Fruit fly (Drosophila melanogaster) whole organism, embryonic: Measurements from ENCODE around the gene Rrp5.

Source experiments
- Bdp1 ChIP-seq: fragments of 200-800 bp; sonication (Bioruptor generic); optimal IDR thresholded peaks from 3 replicates; lab custom pipeline; 2016; ENCODE audit warnings: missing biosample characterization, missing genetic modification characterization
- Blimp-1 ChIP-seq: fragments of 200-800 bp; sonication (Bioruptor generic); optimal IDR thresholded peaks from 3 replicates; lab custom pipeline; 2018; ENCODE audit warnings: missing biosample characterization, missing genetic modification characterization, mild to moderate bottlenecking, moderate library complexity, missing genetic modification reagents
- CG10147 ChIP-seq: fragments of 200-800 bp; sonication (Bioruptor generic); optimal IDR thresholded peaks from 2 replicates; lab custom pipeline; 2019; ENCODE audit warnings: missing biosample characterization, mild to moderate bottlenecking, missing genetic modification characterization, moderate library complexity
- CG10321 ChIP-seq: fragments of 200-800 bp; sonication (Bioruptor generic); IDR thresholded peaks from 2 replicates; pipeline ENCODE4 v1.3.6; 2022; ENCODE audit warnings: missing biosample characterization, missing genetic modification characterization
- CG10366 ChIP-seq: fragments of 200-800 bp; sonication (Bioruptor generic); IDR thresholded peaks from 2 replicates; pipeline ENCODE4 v1.3.6; 2022; ENCODE audit warnings: missing biosample characterization, missing genetic modification characterization
- CG10462 ChIP-seq: fragments of 200-800 bp; sonication (Bioruptor generic); optimal IDR thresholded peaks from 2 replicates; lab custom pipeline; 2016; ENCODE audit warnings: missing biosample characterization, missing genetic modification characterization
- CG10979 ChIP-seq: fragments of 200-800 bp; sonication (Bioruptor generic); optimal IDR thresholded peaks from 2 replicates; lab custom pipeline; 2018; ENCODE audit warnings: missing biosample characterization, mild to moderate bottlenecking, missing genetic modification characterization, moderate library complexity
- CG11398 ChIP-seq: fragments of 200-800 bp; sonication (Bioruptor generic); optimal IDR thresholded peaks from 2 replicates; lab custom pipeline; 2016; ENCODE audit warnings: missing biosample characterization, missing genetic modification characterization
- CG12942 ChIP-seq: fragments of 200-800 bp; sonication (Bioruptor generic); optimal IDR thresholded peaks from 3 replicates; lab custom pipeline; 2016; ENCODE audit warnings: missing biosample characterization, missing genetic modification characterization
- CG13123 ChIP-seq: fragments of 200-800 bp; sonication (Bioruptor generic); optimal IDR thresholded peaks from 2 replicates; lab custom pipeline; 2016; ENCODE audit warnings: missing biosample characterization, missing genetic modification characterization
- CG13775 ChIP-seq: fragments of 200-800 bp; sonication (Bioruptor generic); optimal IDR thresholded peaks from 3 replicates; lab custom pipeline; 2017; ENCODE audit warnings: missing biosample characterization, mild to moderate bottlenecking, missing genetic modification characterization
- CG14050 ChIP-seq: fragments of 200-800 bp; sonication (Bioruptor generic); IDR thresholded peaks from 3 replicates; pipeline ENCODE4 v1.3.6; 2022; ENCODE audit warnings: missing biosample characterization, missing genetic modification characterization
- CG14965 ChIP-seq: fragments of 200-800 bp; sonication (Bioruptor generic); optimal IDR thresholded peaks from 2 replicates; lab custom pipeline; 2016; ENCODE audit warnings: missing biosample characterization, missing genetic modification characterization, borderline replicate concordance
- CG15696 ChIP-seq: fragments of 200-800 bp; sonication (Bioruptor generic); optimal IDR thresholded peaks from 2 replicates; lab custom pipeline; 2019; ENCODE audit warnings: missing biosample characterization, mild to moderate bottlenecking, missing genetic modification characterization, moderate library complexity
- CG16863 ChIP-seq: fragments of 200-800 bp; sonication (Bioruptor generic); optimal IDR thresholded peaks from 3 replicates; lab custom pipeline; 2016; ENCODE audit warnings: missing biosample characterization, missing genetic modification characterization
- CG2199 ChIP-seq: fragments of 200-800 bp; sonication (Bioruptor generic); IDR thresholded peaks from 3 replicates; pipeline ENCODE4 v1.3.6; 2022; ENCODE audit warnings: missing biosample characterization, missing genetic modification characterization
- CG3163 ChIP-seq: fragments of 200-800 bp; sonication (Bioruptor generic); optimal IDR thresholded peaks from 3 replicates; lab custom pipeline; 2016; ENCODE audit warnings: missing biosample characterization, missing genetic modification characterization
- CG4617 ChIP-seq: fragments of 200-800 bp; sonication (Bioruptor generic); optimal IDR thresholded peaks from 3 replicates; lab custom pipeline; 2016; ENCODE audit warnings: missing biosample characterization, missing genetic modification characterization, borderline replicate concordance
- CG4854 ChIP-seq: fragments of 200-800 bp; sonication (Bioruptor generic); optimal IDR thresholded peaks from 2 replicates; lab custom pipeline; 2016; ENCODE audit warnings: missing biosample characterization, missing genetic modification characterization, inconsistent platforms
- CG6654 ChIP-seq: fragments of 200-800 bp; sonication (Bioruptor generic); optimal IDR thresholded peaks from 2 replicates; lab custom pipeline; 2017; ENCODE audit warnings: missing biosample characterization, mild to moderate bottlenecking, missing genetic modification characterization
- CG7786 ChIP-seq: fragments of 200-800 bp; sonication (Bioruptor generic); optimal IDR thresholded peaks from 2 replicates; lab custom pipeline; 2016; ENCODE audit warnings: missing biosample characterization, missing genetic modification characterization
- CG8478 ChIP-seq: fragments of >200 bp; optimal IDR thresholded peaks from 2 replicates; lab custom pipeline; 2018
- CG8924 ChIP-seq: fragments of 200-800 bp; optimal IDR thresholded peaks from 3 replicates; lab custom pipeline; 2019; ENCODE audit warnings: missing biosample characterization, mild to moderate bottlenecking, missing genetic modification characterization, moderate library complexity
- Dll ChIP-seq: fragments of 200-800 bp; sonication (Bioruptor generic); IDR thresholded peaks from 4 replicates; pipeline ENCODE4 v1.3.6; 2022; ENCODE audit warnings: missing biosample characterization, missing genetic modification characterization; ENCODE audit not compliant: partially characterized antibody
- HLH3B ChIP-seq: fragments of 200-800 bp; sonication (Bioruptor generic); IDR thresholded peaks from 2 replicates; pipeline ENCODE4 v1.3.6; 2022; ENCODE audit warnings: missing biosample characterization, missing genetic modification characterization
- Lpt ChIP-seq: fragments of >200 bp; optimal IDR thresholded peaks from 2 replicates; lab custom pipeline; 2018; ENCODE audit warnings: missing biosample characterization, missing genetic modification characterization
- Mad ChIP-seq: fragments of 200-800 bp; sonication (Bioruptor generic); optimal IDR thresholded peaks from 2 replicates; lab custom pipeline; 2016; ENCODE audit warnings: missing biosample characterization, missing genetic modification characterization
- NK7.1 ChIP-seq: fragments of 200-800 bp; sonication (Bioruptor generic); optimal IDR thresholded peaks from 3 replicates; lab custom pipeline; 2016; ENCODE audit warnings: missing biosample characterization, missing genetic modification characterization
- PHDP ChIP-seq: fragments of 200-800 bp; sonication (Bioruptor generic); optimal IDR thresholded peaks from 3 replicates; lab custom pipeline; 2018; ENCODE audit warnings: missing biosample characterization, mild to moderate bottlenecking, missing genetic modification characterization, moderate library complexity
- Scr ChIP-seq: fragments of 200-800 bp; sonication (Bioruptor generic); IDR thresholded peaks from 2 replicates; pipeline ENCODE4 v1.3.6; 2022; ENCODE audit warnings: missing biosample characterization, missing genetic modification characterization; ENCODE audit not compliant: partially characterized antibody
- Side ChIP-seq: fragments of 200-800 bp; sonication (Bioruptor generic); optimal IDR thresholded peaks from 2 replicates; lab custom pipeline; 2016; ENCODE audit warnings: missing biosample characterization, missing genetic modification characterization
- Sry-β ChIP-seq: fragments of 200-800 bp; sonication (Bioruptor generic); optimal IDR thresholded peaks from 2 replicates; lab custom pipeline; 2018; ENCODE audit warnings: missing biosample characterization, mild to moderate bottlenecking, missing genetic modification characterization, moderate library complexity
- ase ChIP-seq: fragments of 200-800 bp; sonication (Bioruptor generic); IDR thresholded peaks from 3 replicates; pipeline ENCODE4 v1.3.6; 2022; ENCODE audit warnings: missing biosample characterization, missing genetic modification characterization
- bowl ChIP-seq: fragments of 200-800 bp; sonication (Bioruptor generic); IDR thresholded peaks from 2 replicates; pipeline ENCODE4 v1.3.6; 2022; ENCODE audit warnings: missing biosample characterization, missing genetic modification characterization
- crp ChIP-seq, 2 experiments: fragments of 200-800 bp; sonication (Bioruptor generic); optimal IDR thresholded peaks; 2 replicates in 1 of 2; 3 replicates in 1 of 2; lab custom pipeline; 2017; ENCODE audit warnings: missing biosample characterization in 2 of 2, missing genetic modification characterization in 2 of 2, mild to moderate bottlenecking in 1 of 2, moderate library complexity in 1 of 2
- cwo ChIP-seq: fragments of 200-800 bp; sonication (Bioruptor generic); optimal IDR thresholded peaks from 3 replicates; lab custom pipeline; 2017; ENCODE audit warnings: missing biosample characterization, missing genetic modification characterization, mild to moderate bottlenecking, moderate library complexity, missing genetic modification reagents
- ken ChIP-seq: fragments of 200-800 bp; sonication (Bioruptor generic); IDR thresholded peaks from 3 replicates; pipeline ENCODE4 v1.3.6; 2022; ENCODE audit warnings: missing biosample characterization, missing genetic modification characterization
- org-1 ChIP-seq: fragments of 200-800 bp; sonication (Bioruptor generic); optimal IDR thresholded peaks from 2 replicates; lab custom pipeline; 2017; ENCODE audit warnings: missing biosample characterization, missing genetic modification characterization
- pb ChIP-seq: fragments of 200-800 bp; sonication (Bioruptor generic); optimal IDR thresholded peaks from 3 replicates; lab custom pipeline; 2016; ENCODE audit warnings: missing biosample characterization, missing genetic modification characterization
- phol ChIP-seq: fragments of 200-800 bp; sonication (Bioruptor generic); optimal IDR thresholded peaks from 3 replicates; lab custom pipeline; 2018; ENCODE audit warnings: missing biosample characterization, mild to moderate bottlenecking, missing genetic modification characterization, moderate library complexity
- run ChIP-seq: fragments of 200-800 bp; sonication (Bioruptor generic); optimal IDR thresholded peaks from 3 replicates; lab custom pipeline; 2018; ENCODE audit warnings: missing biosample characterization, mild to moderate bottlenecking, missing genetic modification characterization
- sim ChIP-seq: fragments of 200-800 bp; sonication (Bioruptor generic); IDR thresholded peaks from 2 replicates; pipeline ENCODE4 v1.3.6; 2022; ENCODE audit warnings: missing biosample characterization, missing genetic modification characterization
- sisA ChIP-seq: fragments of 200-800 bp; sonication (Bioruptor generic); IDR thresholded peaks from 2 replicates; pipeline ENCODE4 v1.3.6; 2022; ENCODE audit warnings: missing biosample characterization, missing genetic modification characterization
- ssp ChIP-seq: fragments of 200-800 bp; sonication (Bioruptor generic); IDR thresholded peaks from 2 replicates; pipeline ENCODE4 v1.3.6; 2022; ENCODE audit warnings: missing biosample characterization, missing genetic modification characterization
- tgo ChIP-seq: fragments of 200-800 bp; sonication (Bioruptor generic); IDR thresholded peaks from 3 replicates; pipeline ENCODE4 v1.3.6; 2022; ENCODE audit warnings: missing biosample characterization, missing genetic modification characterization
- tup ChIP-seq: fragments of 200-800 bp; sonication (Bioruptor generic); optimal IDR thresholded peaks from 2 replicates; lab custom pipeline; 2016; ENCODE audit warnings: missing biosample characterization, mild to moderate bottlenecking, missing genetic modification characterization, moderate library complexity
- usp ChIP-seq: fragments of >200 bp; optimal IDR thresholded peaks from 2 replicates; lab custom pipeline; 2017; ENCODE audit warnings: missing biosample characterization, missing genetic modification characterization
- yki ChIP-seq: fragments of >200 bp; optimal IDR thresholded peaks from 3 replicates; lab custom pipeline; 2018
- z ChIP-seq: fragments of 200-800 bp; sonication (Bioruptor generic); IDR thresholded peaks from 3 replicates; pipeline ENCODE4 v1.3.6; 2022; ENCODE audit warnings: missing biosample characterization, missing genetic modification characterization
- zen ChIP-seq: fragments of 200-800 bp; sonication (Bioruptor generic); optimal IDR thresholded peaks from 3 replicates; lab custom pipeline; 2018; ENCODE audit warnings: missing biosample characterization, mild to moderate bottlenecking, missing genetic modification characterization, moderate library complexity

Rrp5 gene

DNA sequence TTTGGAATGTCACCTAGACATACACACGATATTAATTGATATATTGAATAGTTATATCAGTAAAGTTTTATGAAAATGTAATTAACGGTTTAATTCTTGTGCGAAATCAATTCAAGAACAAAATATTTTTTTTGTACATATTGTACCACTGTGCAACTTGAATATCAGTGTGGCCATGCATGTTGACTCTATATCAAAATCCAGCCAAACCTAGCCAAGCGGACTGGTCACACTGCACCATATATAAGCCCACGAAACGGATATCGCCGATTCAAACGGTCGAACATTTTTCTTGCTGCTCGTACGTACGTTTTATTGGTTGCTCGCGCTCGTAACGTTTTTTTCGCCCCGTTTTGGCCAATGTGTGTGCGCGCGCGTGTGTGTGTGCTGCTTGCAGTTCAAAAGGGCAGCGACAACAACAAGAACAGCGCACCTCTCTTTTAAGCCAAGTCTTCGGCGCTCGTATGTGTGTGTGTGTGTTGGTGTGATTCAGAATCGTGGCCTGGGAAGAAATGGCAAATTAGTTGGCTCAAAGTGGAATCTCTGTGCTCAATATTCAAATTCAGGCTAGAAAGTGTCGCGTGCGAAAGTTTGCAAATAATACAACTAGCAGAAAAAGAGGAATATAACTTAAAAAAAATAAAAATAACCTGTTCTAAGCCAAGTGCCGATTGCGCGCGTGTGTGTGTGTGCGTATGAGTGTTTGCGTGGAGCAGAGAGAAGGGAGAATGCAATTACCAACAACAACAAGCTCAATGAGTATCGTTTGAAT is 38.1 kb downstream of the Rrp5 start, which contains the start of gene crb (continued):
- TF ChIP-seq Scr (GFP tag; lab: Robert Waterston, UW) (peak; percentile 49), CG10979 (tag; lab: Kevin White, UChicago) (peak; percentile 25), usp (GFP tag; lab: Kevin White, UChicago) (no peak), CG14050 (GFP tag; lab: Robert Waterston, UW) (0 out of 3 replicates have a peak, but pooled peaks have one; percentile 24), PHDP (tag; lab: Kevin White, UChicago) (peak; percentile 31), CG7786 (no peak), CG10366 (GFP tag; lab: Robert Waterston, UW) (no peak; the same call in 1 of the 2 replicates), ssp (GFP tag; lab: Robert Waterston, UW) (no peak), Lpt (GFP tag; lab: Kevin White, UChicago) (no peak), CG6654 (GFP tag; lab: Kevin White, UChicago) (no peak), Side (GFP tag; lab: Kevin White, UChicago) (peak; percentile 16), CG4617 (peak; percentile 15), Mad (GFP tag; lab: Kevin White, UChicago) (peak; percentile 42), NK7.1 (GFP tag; lab: Kevin White, UChicago) (no peak), Bdp1 (peak; percentile 41), Sry-β (GFP tag; lab: Kevin White, UChicago) (no peak), CG12942 (GFP tag; lab: Kevin White, UChicago) (peak; percentile 37), Dll (GFP tag; lab: Robert Waterston, UW) (peak; percentile 44; the same call in 1 of the 4 replicates), CG10321 (GFP tag; lab: Robert Waterston, UW) (0 out of 2 replicates have a peak, but pooled peaks have one; percentile 25), run (tag; lab: Kevin White, UChicago) (peak; percentile 30), tup (GFP tag; lab: Kevin White, UChicago) (no peak), sisA (GFP tag; lab: Robert Waterston, UW) (no peak), Blimp-1 (no peak), CG13775 (GFP tag; lab: Kevin White, UChicago) (peak; percentile 51), bowl (GFP tag; lab: Robert Waterston, UW) (no peak), pb (GFP tag; lab: Kevin White, UChicago) (peak; percentile 44), CG15696 (peak; percentile 4), tgo (GFP tag; lab: Robert Waterston, UW) (peak; percentile 56), sim (0 out of 2 replicates have a peak, but pooled peaks have one; percentile 20), cwo (GFP tag; lab: Kevin White, UChicago) (peak; percentile 28), CG8924 (tag; lab: Kevin White, UChicago) (peak; percentile 33), CG4854 (GFP tag; lab: Kevin White, UChicago) (peak; percentile 13), z (GFP tag; lab: Robert Waterston, UW) (no peak), CG14965 (GFP tag; lab: Kevin White, UChicago) (no peak), CG16863 (GFP tag; lab: Kevin White, UChicago) (peak; percentile 34), CG10147 (no peak), CG11398 (no peak), ken (GFP tag; lab: Robert Waterston, UW) (peak; percentile 7; the same call in 1 of the 3 replicates), phol (tag; lab: Kevin White, UChicago) (peak; percentile 35), CG10462 (peak; percentile 0), CG8478 (lab: Kevin White, UChicago) (no peak), CG2199 (GFP tag; lab: Robert Waterston, UW) (0 out of 3 replicates have a peak, but pooled peaks have one; percentile 56), org-1 (GFP tag; lab: Kevin White, UChicago) (peak; percentile 18), crp (GFP tag; optimal IDR thresholded peaks at IDR 0.05; lab: Kevin White, UChicago) (peak in 1 of 2 experiments; percentile 16), ase (peak; percentile 55; the same call in 1 of the 3 replicates), yki (no peak), HLH3B (GFP tag; lab: Robert Waterston, UW) (peak; percentile 46; the same call in 1 of the 2 replicates), CG3163 (GFP tag; lab: Kevin White, UChicago) (peak; percentile 24), CG13123 (peak; percentile 61), zen (tag; lab: Kevin White, UChicago) (peak; percentile 49)
